Worm (Caenorhabditis elegans): Measurements from ENCODE around the gene hmgs-1.
A peak's percentile ranks its signal among the peaks of the same experiment; 100 is the strongest.

Gene hmgs-1

DNA sequence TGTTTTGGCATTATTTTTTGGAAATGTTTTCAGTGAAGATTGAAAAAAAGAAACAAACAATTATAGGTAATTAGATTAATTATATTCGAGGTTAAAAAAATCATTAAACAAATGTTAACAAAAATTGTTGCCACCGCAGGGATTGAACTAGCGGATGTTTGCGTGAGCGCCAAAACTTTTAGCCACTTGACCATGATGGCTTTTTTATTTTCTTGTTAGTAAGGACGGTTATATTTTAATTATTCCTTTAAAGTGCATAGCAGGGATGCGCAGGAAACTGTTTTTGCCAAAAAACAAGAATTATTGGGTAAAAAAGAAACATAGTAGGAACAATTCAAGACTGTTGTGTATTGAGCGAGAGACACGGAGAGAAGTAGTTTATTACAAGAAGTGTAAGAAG is 17.1 kb downstream of the hmgs-1 start (continued):
- TF ChIP-seq attf-5 (GFP tag; optimal IDR thresholded peaks at IDR 0.05) (no peak), lsl-1 (GFP tag; optimal IDR thresholded peaks at IDR 0.05) (peak; percentile 61), dox-1 (GFP tag; IDR thresholded peaks at IDR 0.05) (0 out of 2 replicates have a peak, but pooled peaks have one; percentile 26), attf-6 (GFP tag; IDR thresholded peaks at IDR 0.05) (peak; percentile 85), T26A5.8 (tag; optimal IDR thresholded peaks at IDR 0.05) (peak; percentile 84), sdz-38 (tag; optimal IDR thresholded peaks at IDR 0.05) (no peak), die-1 (tag; optimal IDR thresholded peaks at IDR 0.05) (peak; percentile 82), nhr-179 (tag; optimal IDR thresholded peaks at IDR 0.05) (peak; percentile 22), xnd-1 (tag; optimal IDR thresholded peaks at IDR 0.05) (peak; percentile 52), F22D6.2 (tag; optimal IDR thresholded peaks at IDR 0.05) (no peak), nfya-2 (GFP tag; IDR thresholded peaks at IDR 0.05) (peak; percentile 87; the same call in 1 of the 2 replicates), rcor-1 (GFP tag; IDR thresholded peaks at IDR 0.05) (peak; percentile 81), hlh-26 (GFP tag; conservative IDR thresholded peaks at IDR 0.05) (no peak), bed-1 (GFP tag; IDR thresholded peaks at IDR 0.05) (no peak), nhr-27 (tag; optimal IDR thresholded peaks at IDR 0.05) (no peak), ZK185.1 (tag; optimal IDR thresholded peaks at IDR 0.05; ENCODE audit: poor library complexity, severe bottlenecking) (no peak), nfyb-1 (GFP tag; IDR thresholded peaks at IDR 0.05) (peak; percentile 65), lin-54 (GFP tag; optimal IDR thresholded peaks at IDR 0.05) (peak; percentile 76), Y53F4B.3 (GFP tag; IDR thresholded peaks at IDR 0.05) (peak; percentile 24; the same call in 1 of the 2 replicates), Y53G8AR.9 (GFP tag; conservative IDR thresholded peaks at IDR 0.05) (peak; percentile 84), Y95B8A.8 (GFP tag; IDR thresholded peaks at IDR 0.05) (peak; percentile 53; the same call in 1 of the 2 replicates), athp-1 (tag; optimal IDR thresholded peaks at IDR 0.05) (peak; percentile 91), ztf-25 (GFP tag; IDR thresholded peaks at IDR 0.05) (peak; percentile 82; the same call in 1 of the 2 replicates), unc-62 (GFP tag; optimal IDR thresholded peaks at IDR 0.05) (no peak), F23B12.7 (tag; optimal IDR thresholded peaks at IDR 0.05; ENCODE audit: insufficient read depth) (no peak), ztf-18 (tag; optimal IDR thresholded peaks at IDR 0.05) (peak; percentile 56), Y56A3A.18 (GFP tag; IDR thresholded peaks at IDR 0.05) (peak; percentile 60; the same call in 1 of the 2 replicates), somi-1 (GFP tag; optimal IDR thresholded peaks at IDR 0.05) (no peak), Y79H2A.3 (GFP tag; conservative IDR thresholded peaks at IDR 0.05) (0 out of 2 replicates have a peak, but pooled peaks have one; percentile 34), F49E8.2 (tag; optimal IDR thresholded peaks at IDR 0.05; ENCODE audit: insufficient read depth) (peak; percentile 72), F55B11.4 (tag; optimal IDR thresholded peaks at IDR 0.05; ENCODE audit: borderline replicate concordance, insufficient read depth) (no peak), ztf-6 (GFP tag; IDR thresholded peaks at IDR 0.05) (peak; percentile 70; the same call in 1 of the 2 replicates), lir-1 (GFP tag; conservative IDR thresholded peaks at IDR 0.05) (no peak), pbrm-1 (GFP tag; IDR thresholded peaks at IDR 0.05) (peak; percentile 77), ccch-3 (GFP tag; optimal IDR thresholded peaks at IDR 0.05) (no peak), hmg-20 (GFP tag; IDR thresholded peaks at IDR 0.05) (peak; percentile 80; the same call in 1 of the 2 replicates), snpc-3.4 (tag; optimal IDR thresholded peaks at IDR 0.05) (peak; percentile 73), mel-28 (tag; optimal IDR thresholded peaks at IDR 0.05; ENCODE audit: borderline replicate concordance) (no peak), snpc-1.3 (tag; optimal IDR thresholded peaks at IDR 0.05; ENCODE audit: insufficient read depth) (peak; percentile 38), ets-4 (GFP tag; optimal IDR thresholded peaks at IDR 0.05) (no peak), rpc-1 (optimal IDR thresholded peaks at IDR 0.05) (peak; percentile 92), rpc-1 (tag; optimal IDR thresholded peaks at IDR 0.05) (peak; percentile 93), lsy-27 (tag; optimal IDR thresholded peaks at IDR 0.05; ENCODE audit: borderline replicate concordance, insufficient read depth) (peak; percentile 49), F57A8.1 (GFP tag; optimal IDR thresholded peaks at IDR 0.05) (no peak), F39B2.1 (GFP tag; IDR thresholded peaks at IDR 0.05) (0 out of 2 replicates have a peak, but pooled peaks have one; percentile 64), F10E7.11 (tag; optimal IDR thresholded peaks at IDR 0.05) (peak; percentile 85), F37B4.10 (GFP tag; IDR thresholded peaks at IDR 0.05) (no peak)

Measured in whole organism, young adult.